Fruit fly (Drosophila melanogaster): ENCODE measurements around the gene Ir94g.

DNA sequence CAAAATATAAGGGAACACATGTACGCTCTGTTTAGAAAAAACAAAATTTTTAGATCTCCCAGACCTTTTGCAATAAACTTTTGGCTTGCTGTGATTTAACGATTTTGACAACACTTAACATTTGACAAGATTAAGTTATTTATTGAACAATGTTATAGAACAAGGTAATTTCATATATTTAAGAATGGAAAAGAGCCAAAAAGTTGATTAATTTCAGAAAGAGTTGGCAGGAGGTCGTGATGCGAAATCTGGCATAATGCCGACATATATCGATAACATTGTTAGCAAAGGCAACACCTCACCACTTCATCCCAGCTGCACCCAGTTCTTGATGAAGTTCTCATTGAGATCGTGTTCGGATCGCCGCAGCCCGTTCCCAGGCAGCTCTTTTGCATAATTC lies 23.7 kb downstream of the Ir94g start, which contains the start of gene CG34289:
- no peak for TF ChIP-seq usp (GFP tag; optimal IDR thresholded peaks at IDR 0.05)
- TF ChIP-seq CG8478 (optimal IDR thresholded peaks at IDR 0.05): no peak
- TF ChIP-seq psq (optimal IDR thresholded peaks at IDR 0.05): no peak

Measured in whole organism.